Worm (Caenorhabditis elegans) whole organism, L2 larva: Measurements from ENCODE around the gene F10D2.8.

Source experiments
- R02D3.7 ChIP-seq: fragments of 150-350 bp; optimal IDR thresholded peaks from 2 replicates; lab custom pipeline; 2014; ENCODE audit warnings: missing biosample characterization, missing genetic modification characterization
- elt-3 ChIP-seq: sonication (generic microtip); optimal IDR thresholded peaks from 2 replicates; lab custom pipeline; 2017; ENCODE audit warnings: missing biosample characterization, missing genetic modification characterization
- lin-13 ChIP-seq: fragments of 150-350 bp; optimal IDR thresholded peaks from 2 replicates; lab custom pipeline; 2014; ENCODE audit warnings: missing biosample characterization, missing genetic modification reagents, missing genetic modification characterization
- lin-39 ChIP-seq: fragments of 150-350 bp; optimal IDR thresholded peaks from 2 replicates; lab custom pipeline; 2014; ENCODE audit warnings: missing biosample characterization, missing genetic modification reagents, missing genetic modification characterization
- nhr-12 ChIP-seq: fragments of 150-350 bp; optimal IDR thresholded peaks from 2 replicates; lab custom pipeline; 2014; ENCODE audit warnings: missing biosample characterization, missing genetic modification characterization
- nhr-25 ChIP-seq: fragments of 150-350 bp; sonication (generic microtip); optimal IDR thresholded peaks from 3 replicates; lab custom pipeline; 2014; ENCODE audit warnings: missing biosample characterization, missing genetic modification characterization
- peb-1 ChIP-seq: fragments of 150-350 bp; optimal IDR thresholded peaks from 2 replicates; lab custom pipeline; 2014; ENCODE audit warnings: missing biosample characterization, missing genetic modification characterization

- TF ChIP-seq peb-1 (tag; lab: Kevin White, UChicago) (no peak), lin-13 (no peak), elt-3 (tag; lab: Kevin White, UChicago) (no peak), lin-39 (tag; lab: Kevin White, UChicago) (no peak), R02D3.7 (tag; lab: Kevin White, UChicago) (no peak), nhr-25 (tag; lab: Kevin White, UChicago) (no peak), nhr-12 (tag; lab: Kevin White, UChicago) (no peak)
These were observed 44.3 kb upstream of the F10D2.8 start for ce11 chrV:7194818-7195217.
